Worm (Caenorhabditis elegans): ENCODE data around the gene C35A5.5.

DNA sequence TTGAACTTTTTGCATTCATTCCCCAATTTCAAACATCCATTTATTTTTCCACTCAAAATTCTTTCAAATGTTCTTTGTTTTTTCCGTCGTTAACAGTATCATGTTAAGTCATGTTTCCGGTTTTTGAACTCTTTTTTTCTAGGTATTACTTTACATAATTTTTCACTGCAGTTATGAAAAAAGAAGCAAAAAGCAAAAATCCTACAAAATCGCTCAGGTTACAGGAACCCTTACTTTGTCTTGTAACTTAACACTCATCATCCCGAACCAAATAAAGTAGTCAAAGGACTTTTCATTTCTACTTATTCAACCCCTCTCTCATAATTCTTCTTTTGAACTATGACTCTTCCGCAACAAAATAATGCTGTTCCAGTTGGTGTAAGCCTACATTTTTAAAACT is 14.2 kb upstream of the C35A5.5 start, which contains the start of gene aqp-5:
- TF ChIP-seq him-1 (tag; optimal IDR thresholded peaks at IDR 0.05): no peak
- TF ChIP-seq W03F9.2 (tag; optimal IDR thresholded peaks at IDR 0.05): no peak
